Fruit fly (Drosophila melanogaster): Measurements from ENCODE around the gene CG5455.

The CG5455 gene

DNA sequence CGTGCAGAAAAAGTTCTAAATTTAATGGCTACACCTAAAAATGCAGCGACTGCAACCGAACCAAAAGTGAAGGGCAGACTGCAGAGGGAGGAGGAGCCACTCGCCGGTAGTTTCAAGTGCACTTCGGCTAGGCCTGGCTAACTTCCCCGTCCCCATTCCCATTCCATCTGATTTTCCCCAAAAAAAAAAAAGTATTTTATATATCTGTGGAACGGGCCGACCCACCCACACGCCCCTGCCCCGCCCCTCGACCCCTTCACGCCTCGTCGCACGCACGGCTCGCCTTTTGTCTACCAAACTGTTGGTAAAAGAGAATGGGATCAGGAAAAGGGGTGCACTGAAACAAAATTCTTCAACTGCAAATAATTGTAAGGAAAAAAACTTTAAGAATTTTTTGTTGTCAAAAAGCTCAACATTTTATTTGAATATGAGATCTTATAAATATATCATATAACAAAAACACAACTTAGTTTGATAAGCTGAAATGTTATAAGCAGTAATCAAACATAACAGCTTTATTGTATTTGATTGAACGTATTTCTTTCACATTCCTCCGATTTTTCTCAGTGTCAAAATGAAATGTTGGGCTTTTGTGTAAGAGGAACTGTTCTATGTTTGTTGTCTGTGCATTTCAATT lies 17.3 kb upstream of the CG5455 start (continued):
- TF ChIP-seq gsb-n (tag; optimal IDR thresholded peaks at IDR 0.05): no peak
- TF ChIP-seq so (GFP tag; IDR thresholded peaks at IDR 0.05): 0 out of 3 replicates have a peak, but pooled peaks have one; percentile 34
- TF ChIP-seq CG17361 (GFP tag; IDR thresholded peaks at IDR 0.05): peak; percentile 84
- peak; percentile 13; the same call in 1 of the 3 replicates for TF ChIP-seq CG14050 (GFP tag; IDR thresholded peaks at IDR 0.05)
- TF ChIP-seq peb (GFP tag; IDR thresholded peaks at IDR 0.05): no peak
- TF ChIP-seq CG7786 (GFP tag; optimal IDR thresholded peaks at IDR 0.05): no peak
- TF ChIP-seq bcd (GFP tag; optimal IDR thresholded peaks at IDR 0.05): peak; percentile 59
- TF ChIP-seq CG14667 (GFP tag; IDR thresholded peaks at IDR 0.05): peak; percentile 28; the same call in 1 of the 2 replicates
- TF ChIP-seq Opbp (GFP tag; IDR thresholded peaks at IDR 0.05; ENCODE audit: partially characterized antibody): no peak
- TF ChIP-seq sens-2 (GFP tag; IDR thresholded peaks at IDR 0.05): no peak
- TF ChIP-seq Rx (GFP tag; IDR thresholded peaks at IDR 0.05): 0 out of 2 replicates have a peak, but pooled peaks have one; percentile 8
- TF ChIP-seq Mes4 (GFP tag; optimal IDR thresholded peaks at IDR 0.05): no peak
- TF ChIP-seq HLH3B (GFP tag; IDR thresholded peaks at IDR 0.05): peak; percentile 55; the same call in 1 of the 2 replicates
- TF ChIP-seq CG10654 (GFP tag; optimal IDR thresholded peaks at IDR 0.05): peak; percentile 19
- peak; percentile 55 for TF ChIP-seq tgo (GFP tag; IDR thresholded peaks at IDR 0.05)
- TF ChIP-seq Ssrp (tag; optimal IDR thresholded peaks at IDR 0.05): peak; percentile 56
- no peak for TF ChIP-seq CG15073 (GFP tag; optimal IDR thresholded peaks at IDR 0.05)
- peak in 1 of 3 experiments; percentile 33 for TF ChIP-seq lola (GFP tag; optimal IDR thresholded peaks at IDR 0.05)
- no peak for TF ChIP-seq pan (optimal IDR thresholded peaks at IDR 0.05)
- TF ChIP-seq pan (GFP tag; optimal IDR thresholded peaks at IDR 0.05 in 1 of 2, IDR thresholded peaks at IDR 0.05 in 1 of 2): peak in 1 of 2 experiments; percentile 72
- peak; percentile 49 for TF ChIP-seq Fer3 (tag; optimal IDR thresholded peaks at IDR 0.05)
- no peak for TF ChIP-seq lbe (GFP tag; optimal IDR thresholded peaks at IDR 0.05)
- no peak for TF ChIP-seq CG4360 (GFP tag; IDR thresholded peaks at IDR 0.05)
- TF ChIP-seq fd102C (GFP tag; optimal IDR thresholded peaks at IDR 0.05): no peak
- peak; percentile 49 for TF ChIP-seq run (tag; optimal IDR thresholded peaks at IDR 0.05)
- no peak for TF ChIP-seq jigr1 (GFP tag; IDR thresholded peaks at IDR 0.05)
- no peak for TF ChIP-seq CG34376 (GFP tag; optimal IDR thresholded peaks at IDR 0.05)
- TF ChIP-seq zfh2 (GFP tag; optimal IDR thresholded peaks at IDR 0.05): no peak
- no peak for TF ChIP-seq CG4617 (GFP tag; optimal IDR thresholded peaks at IDR 0.05; ENCODE audit: borderline replicate concordance)
- TF ChIP-seq disco-r (GFP tag; optimal IDR thresholded peaks at IDR 0.05): no peak
- TF ChIP-seq CG1233 (GFP tag; optimal IDR thresholded peaks at IDR 0.05): peak; percentile 48
- TF ChIP-seq CG31388 (GFP tag; optimal IDR thresholded peaks at IDR 0.05): no peak
- TF ChIP-seq D (optimal IDR thresholded peaks at IDR 0.05): no peak
- TF ChIP-seq D (GFP tag; optimal IDR thresholded peaks at IDR 0.05): peak; percentile 77
- peak; percentile 74 for TF ChIP-seq nerfin-1 (tag; optimal IDR thresholded peaks at IDR 0.05)
- TF ChIP-seq sens (GFP tag): peak; percentile 86
- TF ChIP-seq trh (GFP tag; optimal IDR thresholded peaks at IDR 0.05): no peak
- peak; percentile 58 for TF ChIP-seq trem (tag; optimal IDR thresholded peaks at IDR 0.05)
- peak; percentile 22 for TF ChIP-seq ewg (GFP tag; optimal IDR thresholded peaks at IDR 0.05)
- TF ChIP-seq slp2 (GFP tag; optimal IDR thresholded peaks at IDR 0.05): no peak
- peak; percentile 15 for TF ChIP-seq zen (tag; optimal IDR thresholded peaks at IDR 0.05)
- peak; percentile 46 for TF ChIP-seq sisA (GFP tag; IDR thresholded peaks at IDR 0.05)
- no peak for TF ChIP-seq Myb (GFP tag; optimal IDR thresholded peaks at IDR 0.05)
- TF ChIP-seq Deaf1 (tag; optimal IDR thresholded peaks at IDR 0.05): peak; percentile 36
- TF ChIP-seq CG31441 (GFP tag; IDR thresholded peaks at IDR 0.05): peak; percentile 87
- peak; percentile 53 for TF ChIP-seq lmd (GFP tag; IDR thresholded peaks at IDR 0.05)
- no peak for TF ChIP-seq crc (GFP tag; optimal IDR thresholded peaks at IDR 0.05)
- no peak for TF ChIP-seq CG11696 (GFP tag; IDR thresholded peaks at IDR 0.05)
- peak; percentile 20; the same call in 1 of the 2 replicates for TF ChIP-seq CG32532 (GFP tag; IDR thresholded peaks at IDR 0.05)
- no peak for TF ChIP-seq btn (GFP tag; optimal IDR thresholded peaks at IDR 0.05)
- peak; percentile 60 for TF ChIP-seq CG10147 (GFP tag; optimal IDR thresholded peaks at IDR 0.05)
